Worm (Caenorhabditis elegans) whole organism, L4/young adult: ENCODE measurements around the gene F56D6.8.

ENCODE experiments used
- W03F9.2 ChIP-seq: fragments of 150-350 bp; optimal IDR thresholded peaks from 2 replicates; lab custom pipeline; 2014; ENCODE audit warnings: missing biosample characterization, missing genetic modification characterization
- dao-5 ChIP-seq: sonication (generic microtip); optimal IDR thresholded peaks from 2 replicates; lab custom pipeline; 2016; ENCODE audit warnings: missing genotype, missing genetic modification characterization, moderate library complexity, missing compliant biosample characterization
- him-1 ChIP-seq: sonication (generic microtip); optimal IDR thresholded peaks from 2 replicates; lab custom pipeline; 2016; ENCODE audit warnings: missing genotype, missing genetic modification reagents, missing genetic modification characterization, missing compliant biosample characterization

ce11 chrIV:3873195-3873594, 21.0 kb downstream of the F56D6.8 start:
- TF ChIP-seq W03F9.2 (tag; lab: Kevin White, UChicago) (no peak), him-1 (tag; lab: Kevin White, UChicago) (no peak), dao-5 (no peak)
